Worm (Caenorhabditis elegans) whole organism, early embryonic: Measurements from ENCODE around the gene nhr-256.

Source experiments
- B0310.2 ChIP-seq: sonication (generic microtip); optimal IDR thresholded peaks from 2 replicates; lab custom pipeline; 2016; ENCODE audit warnings: mild to moderate bottlenecking, missing genetic modification characterization, missing compliant biosample characterization
- F13C5.2 ChIP-seq: sonication (generic microtip); optimal IDR thresholded peaks from 2 replicates; lab custom pipeline; 2017; ENCODE audit warnings: mild to moderate bottlenecking, missing genetic modification characterization, inconsistent platforms, missing compliant biosample characterization
- aly-1 ChIP-seq: sonication (generic microtip); optimal IDR thresholded peaks from 2 replicates; lab custom pipeline; 2016; ENCODE audit warnings: missing genetic modification characterization, missing compliant biosample characterization
- ama-1 ChIP-seq: fragments of 150-350 bp; optimal IDR thresholded peaks from 2 replicates; lab custom pipeline; 2014
- ceh-13 ChIP-seq: fragments of 200-800 bp; sonication (Bioruptor generic); optimal IDR thresholded peaks from 2 replicates; lab custom pipeline; 2018; ENCODE audit warnings: mild to moderate bottlenecking, missing genetic modification characterization, missing compliant biosample characterization
- ceh-36 ChIP-seq: sonication (generic microtip); optimal IDR thresholded peaks from 2 replicates; lab custom pipeline; 2016; ENCODE audit warnings: missing genetic modification characterization, inconsistent platforms, missing compliant biosample characterization
- ets-7 ChIP-seq: sonication (generic microtip); optimal IDR thresholded peaks from 2 replicates; lab custom pipeline; 2016; ENCODE audit warnings: missing genotype, missing genetic modification characterization, missing compliant biosample characterization
- flt-1 ChIP-seq: fragments of 200-800 bp; sonication (Bioruptor generic); IDR thresholded peaks from 2 replicates; pipeline ENCODE4 v1.3.6; 2022; ENCODE audit warnings: missing genetic modification characterization, missing compliant biosample characterization
- hmbx-1 ChIP-seq: sonication (generic microtip); optimal IDR thresholded peaks from 2 replicates; lab custom pipeline; 2016; ENCODE audit warnings: mild to moderate bottlenecking, missing genetic modification characterization, missing compliant biosample characterization
- hmg-4 ChIP-seq: fragments of 200-800 bp; sonication (Bioruptor generic); optimal IDR thresholded peaks from 2 replicates; lab custom pipeline; 2018; ENCODE audit warnings: mild to moderate bottlenecking, missing genetic modification characterization, missing compliant biosample characterization
- hnd-1 ChIP-seq: sonication (generic microtip); optimal IDR thresholded peaks from 2 replicates; lab custom pipeline; 2016; ENCODE audit warnings: missing genetic modification characterization, missing compliant biosample characterization
- pes-1 ChIP-seq: fragments of 200-800 bp; sonication (Bioruptor generic); IDR thresholded peaks from 2 replicates; pipeline ENCODE4 v1.3.6; 2022; ENCODE audit warnings: missing genetic modification reagents, missing genetic modification characterization, missing compliant biosample characterization
- scrt-1 ChIP-seq: fragments of 200-800 bp; sonication (Bioruptor generic); IDR thresholded peaks from 2 replicates; pipeline ENCODE4 v1.3.6; 2022; ENCODE audit warnings: missing genetic modification characterization, missing compliant biosample characterization
- sea-1 ChIP-seq: fragments of 200-800 bp; sonication (Bioruptor generic); conservative IDR thresholded peaks from 2 replicates; pipeline ENCODE4 v1.3.6; 2022; ENCODE audit warnings: missing genetic modification characterization, missing compliant biosample characterization
- tbx-11 ChIP-seq: fragments of 200-800 bp; sonication (Bioruptor generic); IDR thresholded peaks from 2 replicates; pipeline ENCODE4 v1.3.6; 2022; ENCODE audit warnings: missing genetic modification characterization, missing compliant biosample characterization
- tbx-37 ChIP-seq: fragments of 200-800 bp; sonication (Bioruptor generic); conservative IDR thresholded peaks from 2 replicates; pipeline ENCODE4 v1.3.6; 2022; ENCODE audit warnings: missing genetic modification reagents, missing genetic modification characterization, missing compliant biosample characterization
- tra-4 ChIP-seq: sonication (generic microtip); optimal IDR thresholded peaks from 2 replicates; lab custom pipeline; 2017; ENCODE audit warnings: missing genetic modification characterization, missing compliant biosample characterization

nhr-256 gene

ce11 chrV:1716892-1717291, 26.7 kb upstream of the nhr-256 start, which contains the start of gene srw-103:
TSS of gene srw-103 (plus strand) at chrV:1717192.
- TF ChIP-seq tra-4 (tag; lab: Kevin White, UChicago) = no peak
- no peak for TF ChIP-seq flt-1 (GFP tag; lab: Robert Waterston, UW)
- no peak for TF ChIP-seq ets-7 (tag; lab: Kevin White, UChicago)
- TF ChIP-seq ama-1 (lab: Kevin White, UChicago) = no peak
- TF ChIP-seq tbx-37 (GFP tag; lab: Robert Waterston, UW) = no peak
- TF ChIP-seq hnd-1 (tag; lab: Kevin White, UChicago) = no peak
- TF ChIP-seq hmg-4 (GFP tag; lab: Kevin White, UChicago) = no peak
- no peak for TF ChIP-seq hmbx-1 (tag; lab: Kevin White, UChicago)
- no peak for TF ChIP-seq ceh-13 (GFP tag; lab: Kevin White, UChicago)
- TF ChIP-seq B0310.2 (tag; lab: Kevin White, UChicago) = no peak
- no peak for TF ChIP-seq tbx-11 (GFP tag; lab: Robert Waterston, UW)
- TF ChIP-seq scrt-1 (GFP tag; lab: Robert Waterston, UW) = no peak
- TF ChIP-seq pes-1 (GFP tag; lab: Robert Waterston, UW) = no peak

DNA sequence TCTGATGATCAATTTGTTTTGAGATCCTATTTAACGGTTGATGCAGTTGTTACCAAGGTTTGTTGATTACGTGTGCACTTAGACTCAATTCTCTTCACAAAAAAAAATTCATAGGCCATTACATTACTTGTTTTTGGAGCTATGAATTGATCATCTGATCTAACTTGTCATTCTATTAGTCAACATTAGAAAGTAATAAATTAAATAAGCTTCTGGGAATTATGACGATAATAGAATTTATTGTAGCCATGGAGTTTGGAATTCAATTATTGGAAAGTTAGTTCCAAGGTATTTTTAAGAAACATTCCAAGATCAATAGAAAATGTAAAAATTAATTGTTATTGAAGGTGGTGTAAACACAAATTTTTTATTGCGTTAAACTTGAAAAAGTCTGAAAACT, 25.3 kb upstream of the nhr-256 start:
- TF ChIP-seq tbx-11 (GFP tag; lab: Robert Waterston, UW) (no peak), pes-1 (GFP tag; lab: Robert Waterston, UW) (no peak), tbx-37 (GFP tag; lab: Robert Waterston, UW) (no peak), B0310.2 (tag; lab: Kevin White, UChicago) (no peak)

DNA sequence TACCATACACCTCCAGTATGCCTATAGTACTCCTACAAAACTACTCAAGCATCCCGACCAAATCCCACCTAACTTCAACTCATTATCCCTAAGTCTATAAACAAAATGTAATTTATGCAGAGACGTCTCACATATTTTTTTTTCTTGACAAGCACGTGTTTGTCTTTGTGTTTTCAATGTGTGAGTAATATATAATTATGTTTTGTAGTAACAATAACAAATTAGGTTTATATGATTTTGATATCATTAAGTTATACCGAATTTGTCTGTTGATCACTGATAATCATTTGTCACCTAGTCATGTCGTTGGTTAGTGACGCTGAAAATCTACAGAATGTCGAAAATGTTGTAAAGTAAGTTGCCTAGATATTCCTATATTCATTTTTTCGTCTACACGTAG, 23.6 kb upstream of the nhr-256 start, which contains the start of gene srw-102:
srw-102 (plus strand) TSS at position 301 of the 400 bp plus-strand sequence.
- TF ChIP-seq ama-1 (lab: Kevin White, UChicago) = no peak
- TF ChIP-seq flt-1 (GFP tag; lab: Robert Waterston, UW) = no peak

DNA sequence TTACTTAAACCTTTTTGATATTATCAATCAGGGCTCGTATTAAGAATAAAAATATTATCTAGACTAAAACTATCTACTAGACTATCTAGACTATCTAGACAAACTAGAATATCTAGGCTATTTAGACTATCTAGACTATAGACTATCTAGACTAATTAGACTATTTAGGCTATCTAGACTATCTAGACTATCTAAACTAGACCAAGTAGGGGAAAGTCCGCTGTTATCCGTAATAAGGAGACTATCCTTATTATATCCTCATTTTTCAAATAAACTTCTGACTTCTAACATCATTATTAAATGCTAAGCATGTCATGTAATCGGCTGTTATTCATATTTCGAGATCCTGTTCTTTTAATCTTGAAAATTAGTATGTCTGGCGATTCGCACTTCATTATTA, 21.6 kb upstream of the nhr-256 start, which contains the start of gene srw-101:
srw-101 (plus strand) TSS at position 301 of the 400 bp plus-strand sequence.
- TF ChIP-seq ama-1 (lab: Kevin White, UChicago) = no peak
- TF ChIP-seq tbx-37 (GFP tag; lab: Robert Waterston, UW) = no peak
- TF ChIP-seq pes-1 (GFP tag; lab: Robert Waterston, UW) = no peak
- no peak for TF ChIP-seq tbx-11 (GFP tag; lab: Robert Waterston, UW)
- no peak for TF ChIP-seq sea-1 (GFP tag; lab: Robert Waterston, UW)
- no peak for TF ChIP-seq B0310.2 (tag; lab: Kevin White, UChicago)
- no peak for TF ChIP-seq aly-1 (tag; lab: Kevin White, UChicago)
- no peak for TF ChIP-seq tra-4 (tag; lab: Kevin White, UChicago)
- no peak for TF ChIP-seq hmg-4 (GFP tag; lab: Kevin White, UChicago)
- TF ChIP-seq F13C5.2 (tag; lab: Kevin White, UChicago) = no peak
- TF ChIP-seq ets-7 (tag; lab: Kevin White, UChicago) = no peak
- no peak for TF ChIP-seq hnd-1 (tag; lab: Kevin White, UChicago)
- TF ChIP-seq scrt-1 (GFP tag; lab: Robert Waterston, UW) = no peak
- TF ChIP-seq ceh-13 (GFP tag; lab: Kevin White, UChicago) = no peak
- TF ChIP-seq flt-1 (GFP tag; lab: Robert Waterston, UW) = no peak
- no peak for TF ChIP-seq ceh-36 (tag; lab: Kevin White, UChicago)
- TF ChIP-seq hmbx-1 (tag; lab: Kevin White, UChicago) = no peak

DNA sequence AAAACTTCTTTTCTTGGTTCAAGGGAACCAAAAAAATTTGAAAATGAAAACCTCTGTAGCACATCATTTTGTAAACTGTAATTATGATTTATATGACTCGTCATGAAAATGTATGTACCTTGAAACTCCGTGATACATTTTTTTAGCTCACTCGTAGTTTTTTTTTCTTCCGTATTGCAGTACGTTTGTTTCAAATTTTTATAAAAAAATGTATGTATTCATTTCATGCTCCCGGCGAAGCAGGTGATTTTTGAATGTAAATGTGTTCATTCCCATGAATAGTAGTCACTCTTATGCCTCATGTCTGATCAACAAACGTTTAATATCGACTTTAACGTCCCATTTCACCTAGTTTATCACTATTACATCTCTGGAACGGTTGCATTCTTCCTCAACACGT, 18.2 kb upstream of the nhr-256 start, which contains the start of gene sri-27:
sri-27 (plus strand) TSS at position 301 of the 400 bp plus-strand sequence.
- TF ChIP-seq sea-1 (GFP tag; lab: Robert Waterston, UW) (no peak), tbx-37 (GFP tag; lab: Robert Waterston, UW) (no peak), F13C5.2 (tag; lab: Kevin White, UChicago) (no peak), ceh-36 (tag; lab: Kevin White, UChicago) (no peak), pes-1 (GFP tag; lab: Robert Waterston, UW) (no peak), aly-1 (tag; lab: Kevin White, UChicago) (no peak), B0310.2 (tag; lab: Kevin White, UChicago) (no peak), ets-7 (tag; lab: Kevin White, UChicago) (no peak), flt-1 (GFP tag; lab: Robert Waterston, UW) (no peak), tra-4 (tag; lab: Kevin White, UChicago) (no peak), tbx-11 (GFP tag; lab: Robert Waterston, UW) (no peak), hnd-1 (tag; lab: Kevin White, UChicago) (no peak), scrt-1 (GFP tag; lab: Robert Waterston, UW) (no peak), hmg-4 (GFP tag; lab: Kevin White, UChicago) (no peak)

DNA sequence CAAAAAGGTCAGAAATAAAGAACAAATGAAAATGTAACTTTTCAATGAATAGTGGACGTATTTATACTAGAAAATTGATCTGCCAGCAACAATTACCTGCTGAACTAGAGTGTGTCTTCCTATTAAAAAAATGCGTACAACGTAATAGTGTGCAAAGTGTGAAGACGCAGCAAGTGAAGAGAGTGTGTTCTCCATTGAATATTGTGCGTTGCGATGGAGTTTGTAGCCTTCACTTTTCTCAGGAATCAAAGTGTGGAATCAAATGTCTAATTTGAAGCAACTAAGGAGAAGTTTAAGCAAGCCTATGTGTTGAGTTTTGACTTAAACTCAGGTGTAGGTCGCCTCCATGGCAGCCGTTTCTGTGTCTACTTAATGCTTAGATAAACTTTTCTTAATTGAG, 11.7 kb upstream of the nhr-256 start, which contains the start of gene gst-21:
gst-21 (minus strand) TSS at position 101 of the 400 bp plus-strand sequence.
- no peak for TF ChIP-seq F13C5.2 (tag; lab: Kevin White, UChicago)
- no peak for TF ChIP-seq ceh-13 (GFP tag; lab: Kevin White, UChicago)
- no peak for TF ChIP-seq tra-4 (tag; lab: Kevin White, UChicago)

DNA sequence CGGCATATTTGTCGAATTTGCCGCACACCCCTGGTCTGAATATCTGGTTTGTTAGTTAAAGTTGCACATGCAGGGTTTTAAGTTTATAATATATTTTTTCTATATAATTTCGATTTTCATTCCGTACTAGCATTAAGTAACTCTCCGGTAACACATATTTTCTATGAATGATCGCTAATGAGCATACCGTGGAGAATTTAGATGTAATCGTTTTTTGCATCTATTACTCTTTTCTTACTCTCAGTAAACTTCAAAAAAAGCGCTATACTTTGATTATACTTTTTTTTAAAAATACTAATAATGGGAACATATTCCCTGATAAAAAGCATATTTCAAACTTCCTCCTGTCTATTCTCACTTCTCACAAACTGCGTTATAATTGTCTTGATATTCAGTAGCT, 9.0 kb upstream of the nhr-256 start, which contains the start of gene str-160:
str-160 (plus strand) TSS at position 301 of the 400 bp plus-strand sequence.
- TF ChIP-seq ceh-13 (GFP tag; lab: Kevin White, UChicago) (no peak), ama-1 (lab: Kevin White, UChicago) (no peak), tbx-11 (GFP tag; lab: Robert Waterston, UW) (no peak), B0310.2 (tag; lab: Kevin White, UChicago) (no peak), F13C5.2 (tag; lab: Kevin White, UChicago) (no peak), aly-1 (tag; lab: Kevin White, UChicago) (no peak), pes-1 (GFP tag; lab: Robert Waterston, UW) (no peak), hnd-1 (tag; lab: Kevin White, UChicago) (no peak), tbx-37 (GFP tag; lab: Robert Waterston, UW) (no peak), scrt-1 (GFP tag; lab: Robert Waterston, UW) (no peak), tra-4 (tag; lab: Kevin White, UChicago) (no peak), ceh-36 (tag; lab: Kevin White, UChicago) (no peak), ets-7 (tag; lab: Kevin White, UChicago) (no peak), flt-1 (GFP tag; lab: Robert Waterston, UW) (no peak), hmbx-1 (tag; lab: Kevin White, UChicago) (no peak), hmg-4 (GFP tag; lab: Kevin White, UChicago) (no peak), sea-1 (GFP tag; lab: Robert Waterston, UW) (no peak)
